Fruit fly (Drosophila melanogaster) whole organism: ENCODE data around the gene CG11262.

ENCODE experiments used
- CG8478 ChIP-seq: fragments of >200 bp; optimal IDR thresholded peaks from 2 replicates; lab custom pipeline; 2018; ENCODE audit warnings: inconsistent platforms
- Dll ChIP-seq: fragments of >200 bp; optimal IDR thresholded peaks from 2 replicates; lab custom pipeline; 2017
- EcR ChIP-seq, 2 experiments: fragments of >200 bp; optimal IDR thresholded peaks; 2 replicates each; lab custom pipeline; 2017; ENCODE audit warnings: missing biosample characterization in 2 of 2, missing genetic modification characterization in 2 of 2, missing genetic modification reagents in 2 of 2
- pan ChIP-seq: fragments of >200 bp; optimal IDR thresholded peaks from 2 replicates; lab custom pipeline; 2017
- psq ChIP-seq: fragments of >200 bp; optimal IDR thresholded peaks from 2 replicates; lab custom pipeline; 2017
- usp ChIP-seq: fragments of >200 bp; optimal IDR thresholded peaks from 2 replicates; lab custom pipeline; 2017; ENCODE audit warnings: missing biosample characterization, missing genetic modification characterization, mixed read lengths

CG11262 gene

DNA sequence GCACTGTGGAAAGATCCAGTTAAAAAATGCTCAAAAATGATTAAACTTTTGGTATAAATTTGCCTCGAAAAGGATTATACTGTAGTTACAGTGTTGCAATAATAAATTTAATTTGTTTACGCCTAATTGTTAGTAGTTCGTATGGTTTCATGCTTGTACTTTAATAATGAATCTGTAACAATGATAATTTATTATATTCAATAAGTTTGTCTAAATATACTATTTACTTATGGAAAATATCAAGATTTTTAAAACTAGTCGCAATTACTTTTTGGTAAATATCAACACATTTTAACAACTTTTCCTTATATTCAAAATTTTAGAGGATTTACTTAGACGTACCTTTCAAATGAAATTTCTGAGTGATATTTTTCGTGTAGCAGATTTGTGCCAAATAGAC is at the start of gene CG11262:
TSS of gene CG11262 (plus strand) at position 301 of the 400 bp plus-strand sequence.
- TF ChIP-seq EcR (GFP tag; optimal IDR thresholded peaks at IDR 0.05; lab: Kevin White, UChicago) (no peak), usp (no peak), pan (lab: Kevin White, UChicago) (no peak), CG8478 (lab: Kevin White, UChicago) (no peak), Dll (lab: Kevin White, UChicago) (no peak), psq (lab: Kevin White, UChicago) (no peak)

- no peak for TF ChIP-seq usp
- no peak for TF ChIP-seq EcR (GFP tag; optimal IDR thresholded peaks at IDR 0.05; lab: Kevin White, UChicago)
- no peak for TF ChIP-seq Dll (lab: Kevin White, UChicago)
- no peak for TF ChIP-seq pan (lab: Kevin White, UChicago)
- no peak for TF ChIP-seq CG8478 (lab: Kevin White, UChicago)
- no peak for TF ChIP-seq psq (lab: Kevin White, UChicago)
Measured at dm6 chr3L:12949386-12949785, 45.5 kb upstream of the CG11262 start.

DNA sequence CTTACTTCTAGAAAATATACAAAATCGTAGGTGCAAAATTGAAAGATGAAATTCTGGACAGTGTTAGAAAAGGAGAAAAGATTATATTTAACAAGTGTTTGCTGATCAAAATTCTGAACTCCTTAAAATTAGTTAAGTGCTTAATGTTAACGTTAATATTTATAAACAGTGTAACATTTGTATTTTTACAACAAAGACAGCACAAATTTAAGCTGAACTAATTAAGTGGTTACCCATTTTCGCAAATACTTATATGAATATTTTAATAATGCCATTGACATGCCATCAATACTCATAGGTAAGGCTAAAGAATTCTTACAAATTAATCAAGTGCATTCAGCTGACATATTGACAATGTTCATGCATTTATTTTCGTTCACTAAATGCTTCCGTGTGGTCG is 40.4 kb upstream of the CG11262 start, which contains the start of gene CG10752:
TSS of gene CG10752 (minus strand) at position 101 of the 400 bp plus-strand sequence.
- no peak for TF ChIP-seq psq (lab: Kevin White, UChicago)

dm6 chr3L:12967633-12968032 is 27.3 kb upstream of the CG11262 start, which contains the start of gene Or69a:
Or69a (minus strand) TSS chr3L:12967733.
- TF ChIP-seq EcR (GFP tag; optimal IDR thresholded peaks at IDR 0.05; lab: Kevin White, UChicago) (no peak), usp (no peak)

- no peak for TF ChIP-seq usp
- TF ChIP-seq Dll (lab: Kevin White, UChicago) = no peak
- no peak for TF ChIP-seq EcR (GFP tag; optimal IDR thresholded peaks at IDR 0.05; lab: Kevin White, UChicago)
- no peak for TF ChIP-seq CG8478 (lab: Kevin White, UChicago)
- no peak for TF ChIP-seq pan (lab: Kevin White, UChicago)
- no peak for TF ChIP-seq psq (lab: Kevin White, UChicago)
Measured at dm6 chr3L:12972259-12972658, 22.7 kb upstream of the CG11262 start, which contains the start of the genes CG10748 and CG10749. CG10748 (minus strand) TSS chr3L:12972359. CG10749 (plus strand) TSS chr3L:12972474.

dm6 chr3L:13006490-13006889 is 11.6 kb downstream of the CG11262 start, which contains the start of gene CG11263:
CG11263 (plus strand) TSS chr3L:13006817.
- TF ChIP-seq psq (lab: Kevin White, UChicago) (no peak), Dll (lab: Kevin White, UChicago) (no peak), pan (lab: Kevin White, UChicago) (no peak), CG8478 (lab: Kevin White, UChicago) (no peak), usp (no peak), EcR (GFP tag; optimal IDR thresholded peaks at IDR 0.05; lab: Kevin White, UChicago) (no peak)

dm6 chr3L:13007946-13008462 is 13.1 kb downstream of the CG11262 start:
- TF ChIP-seq psq (lab: Kevin White, UChicago) = no peak
- TF ChIP-seq Dll (lab: Kevin White, UChicago) = no peak
- TF ChIP-seq EcR (GFP tag; optimal IDR thresholded peaks at IDR 0.05; lab: Kevin White, UChicago) = no peak
- no peak for TF ChIP-seq CG8478 (lab: Kevin White, UChicago)
- TF ChIP-seq usp = no peak
- no peak for TF ChIP-seq pan (lab: Kevin White, UChicago)

DNA sequence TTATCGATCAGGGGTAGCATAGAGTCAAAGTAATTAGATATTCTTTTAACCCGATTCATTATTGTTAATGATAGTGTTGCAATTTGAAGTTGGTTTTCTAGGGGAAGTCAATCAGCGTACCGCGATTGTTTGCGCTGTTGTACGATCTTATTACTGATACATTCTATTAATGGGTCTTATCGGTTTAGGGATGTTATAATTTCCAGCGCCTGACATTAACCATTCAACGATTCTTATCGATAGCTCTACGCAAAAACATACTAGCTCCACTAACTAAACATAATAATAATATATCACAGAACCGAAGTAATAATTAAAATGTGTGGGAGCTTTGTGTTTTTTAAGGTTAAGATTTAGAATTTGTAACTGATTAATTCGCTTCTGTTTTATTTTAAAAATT is 16.6 kb downstream of the CG11262 start, which contains the start of gene Cul6:
TSS of gene Cul6 (minus strand) at position 175 of the 400 bp plus-strand sequence.
- no peak for TF ChIP-seq EcR (GFP tag; optimal IDR thresholded peaks at IDR 0.05; lab: Kevin White, UChicago)
- TF ChIP-seq pan (lab: Kevin White, UChicago) = no peak
- no peak for TF ChIP-seq usp
- no peak for TF ChIP-seq CG8478 (lab: Kevin White, UChicago)
- TF ChIP-seq Dll (lab: Kevin White, UChicago) = no peak
- TF ChIP-seq psq (lab: Kevin White, UChicago) = no peak

- TF ChIP-seq usp (no peak), CG8478 (lab: Kevin White, UChicago) (no peak), psq (lab: Kevin White, UChicago) (no peak), EcR (GFP tag; optimal IDR thresholded peaks at IDR 0.05; lab: Kevin White, UChicago) (no peak), pan (lab: Kevin White, UChicago) (no peak), Dll (lab: Kevin White, UChicago) (no peak)
Measured at dm6 chr3L:13014693-13015092, 19.8 kb downstream of the CG11262 start.

DNA sequence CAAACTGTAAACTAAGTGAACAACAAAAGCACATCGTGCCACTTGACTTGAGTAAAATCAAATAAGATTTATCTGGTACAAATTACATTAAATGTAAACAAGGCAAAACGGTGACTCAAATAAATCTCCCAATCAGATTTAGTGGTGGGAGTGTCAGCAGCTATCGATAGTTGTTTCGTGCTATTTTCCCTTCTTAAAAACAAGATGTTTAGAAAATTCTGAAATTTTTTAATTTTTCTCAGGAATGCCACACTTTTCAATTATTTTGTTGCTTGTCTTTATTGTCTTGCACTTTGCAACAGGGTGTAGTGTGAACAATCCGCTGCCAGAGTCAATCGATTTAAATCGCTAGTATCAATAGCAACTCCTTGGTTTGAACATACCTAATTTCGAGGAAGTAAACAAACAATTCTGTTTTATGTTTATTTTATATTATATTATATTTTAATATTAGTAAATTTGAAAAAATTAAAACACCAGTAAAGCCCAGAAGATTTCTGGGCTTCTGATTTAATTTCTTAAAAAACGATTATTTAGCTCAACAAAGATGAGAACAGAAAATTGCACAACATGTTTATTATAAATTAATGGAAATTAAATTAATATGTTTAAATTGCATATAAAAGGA is 20.4 kb downstream of the CG11262 start, which contains the start of gene MICAL-like:
TSS of gene MICAL-like (minus strand) at position 138 of the 628 bp plus-strand sequence.
- TF ChIP-seq pan (lab: Kevin White, UChicago) (no peak), EcR (GFP tag; optimal IDR thresholded peaks at IDR 0.05; lab: Kevin White, UChicago) (no peak), usp (no peak), CG8478 (lab: Kevin White, UChicago) (no peak), Dll (lab: Kevin White, UChicago) (no peak), psq (lab: Kevin White, UChicago) (no peak)

DNA sequence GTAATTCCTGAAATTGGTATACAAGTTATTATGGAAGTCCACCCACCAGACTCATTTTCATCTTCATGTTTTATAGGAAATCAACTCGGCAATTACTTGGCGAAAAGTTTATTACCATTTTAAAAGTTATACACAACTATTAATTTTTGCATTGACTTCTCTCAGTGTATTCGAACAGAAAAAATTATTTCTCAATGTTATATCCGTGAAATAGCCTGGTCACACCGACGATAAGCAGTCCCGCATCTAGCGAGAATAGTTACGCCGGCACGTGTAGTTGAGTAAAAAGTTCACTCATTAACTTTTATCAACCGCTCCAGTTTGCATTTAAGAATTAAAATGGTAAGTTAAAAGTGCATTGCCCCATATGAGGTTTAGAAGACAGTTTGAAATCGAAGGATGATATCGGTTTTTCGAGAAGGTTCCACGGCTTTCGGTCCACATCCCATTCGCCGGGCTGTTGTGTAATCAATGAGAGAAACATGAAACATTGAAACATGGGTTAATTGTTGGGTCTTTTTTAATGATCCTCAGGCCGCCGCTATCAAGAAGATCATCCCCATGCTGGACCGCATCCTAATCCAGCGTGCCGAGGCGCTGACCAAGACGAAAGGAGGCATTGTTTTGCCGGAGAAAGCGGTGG is 21.0 kb downstream of the CG11262 start, which contains the start of gene CG11267:
TSS of gene CG11267 (plus strand) at position 228 of the 643 bp plus-strand sequence.
- TF ChIP-seq usp (no peak), CG8478 (lab: Kevin White, UChicago) (no peak), EcR (GFP tag; optimal IDR thresholded peaks at IDR 0.05; lab: Kevin White, UChicago) (no peak), psq (lab: Kevin White, UChicago) (no peak), Dll (lab: Kevin White, UChicago) (no peak), pan (lab: Kevin White, UChicago) (no peak)
